Fruit fly (Drosophila melanogaster): ENCODE data around the gene CG17681.

CG17681 gene

DNA sequence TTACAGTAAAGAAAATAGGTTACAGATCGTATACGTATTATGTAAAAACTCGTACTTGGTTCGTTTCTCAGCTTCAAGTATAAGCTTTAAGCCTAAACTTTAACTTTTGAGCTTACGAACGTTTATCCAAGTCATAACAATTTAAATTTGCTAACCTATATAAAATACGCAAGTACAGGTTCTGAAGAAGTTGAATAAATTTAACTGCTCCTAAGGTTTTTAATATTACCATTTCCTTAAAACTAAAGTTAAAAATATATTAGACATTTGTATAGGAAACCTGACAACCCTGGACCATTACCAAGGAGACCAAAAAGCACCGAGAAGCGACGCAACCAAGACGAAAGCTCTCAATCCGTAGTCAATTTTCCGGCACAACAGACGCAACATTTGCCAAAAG lies 33.3 kb upstream of the CG17681 start, which contains the start of gene CG5758 (continued):
- TF ChIP-seq HHEX (GFP tag; optimal IDR thresholded peaks at IDR 0.05), result peak; percentile 21
- TF ChIP-seq Rfx (GFP tag; IDR thresholded peaks at IDR 0.05), result peak; percentile 28; the same call in 1 of the 2 replicates
- peak; percentile 12 for TF ChIP-seq Fer3 (tag; optimal IDR thresholded peaks at IDR 0.05)
- peak; percentile 40 for TF ChIP-seq PHDP (tag; optimal IDR thresholded peaks at IDR 0.05)
- peak; percentile 26 for TF ChIP-seq grau (tag; optimal IDR thresholded peaks at IDR 0.05)
- TF ChIP-seq sc (optimal IDR thresholded peaks at IDR 0.05), result no peak
- TF ChIP-seq sc (GFP tag; optimal IDR thresholded peaks at IDR 0.05), result no peak
- TF ChIP-seq otp (GFP tag; IDR thresholded peaks at IDR 0.05), result no peak

DNA sequence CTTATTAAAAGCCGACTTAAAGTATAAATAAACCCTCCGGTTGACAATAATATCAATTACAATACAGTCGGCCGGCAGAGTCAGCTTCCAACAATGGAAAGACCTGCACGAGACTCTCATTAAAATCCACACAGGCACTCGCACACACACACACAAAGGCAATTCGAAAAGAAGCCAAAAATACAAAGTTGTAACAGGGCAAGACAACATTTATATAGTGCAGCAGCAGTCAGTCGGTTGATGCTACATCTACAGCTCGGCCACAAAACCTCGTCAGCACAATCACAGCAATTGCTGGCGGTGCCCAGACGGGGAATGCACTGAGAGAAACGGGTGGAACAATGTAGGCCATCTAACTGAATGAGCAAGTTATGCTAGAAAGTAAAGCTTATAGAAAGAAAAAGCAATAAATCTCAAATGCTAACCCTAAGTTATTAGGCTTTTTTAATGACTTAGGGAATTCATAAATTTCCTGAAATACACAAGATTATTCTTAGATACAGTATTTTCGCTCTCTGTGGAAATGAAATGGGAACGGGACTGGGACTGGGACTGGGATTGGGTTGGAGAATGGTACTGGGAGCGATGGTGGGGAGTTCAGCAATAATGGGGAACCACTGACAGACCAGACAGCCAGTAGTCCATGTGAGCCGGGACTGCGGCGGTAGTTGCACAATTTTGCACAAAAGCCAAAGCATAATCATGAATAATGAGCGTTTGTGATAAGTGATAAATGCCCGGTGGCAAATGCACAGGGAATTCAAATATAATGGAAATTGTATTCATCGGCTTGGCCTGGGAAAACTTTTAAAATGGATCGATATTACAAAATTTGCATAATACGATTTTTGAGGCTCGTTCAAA lies 31.3 kb upstream of the CG17681 start:
- TF ChIP-seq unpg (GFP tag; optimal IDR thresholded peaks at IDR 0.05), result peak; percentile 53
- TF ChIP-seq CG16813 (GFP tag; IDR thresholded peaks at IDR 0.05; ENCODE audit: partially characterized antibody), result no peak
- TF ChIP-seq sens-2 (GFP tag; IDR thresholded peaks at IDR 0.05), result peak; percentile 35; the same call in 1 of the 2 replicates
- TF ChIP-seq CG10462 (GFP tag; optimal IDR thresholded peaks at IDR 0.05), result no peak
- TF ChIP-seq lov (optimal IDR thresholded peaks at IDR 0.05), result no peak
- TF ChIP-seq lov (GFP tag; IDR thresholded peaks at IDR 0.05), result no peak
- TF ChIP-seq sd (tag; optimal IDR thresholded peaks at IDR 0.05), result no peak
- no peak for TF ChIP-seq toy (GFP tag; IDR thresholded peaks at IDR 0.05)
- TF ChIP-seq vnd (GFP tag; IDR thresholded peaks at IDR 0.05; ENCODE audit: partially characterized antibody), result no peak
- TF ChIP-seq C15 (GFP tag; IDR thresholded peaks at IDR 0.05), result no peak
- peak; percentile 10 for TF ChIP-seq CG9437 (GFP tag; optimal IDR thresholded peaks at IDR 0.05)
- TF ChIP-seq CG5953 (GFP tag; IDR thresholded peaks at IDR 0.05), result no peak
- TF ChIP-seq CG11247 (GFP tag; IDR thresholded peaks at IDR 0.05), result 0 out of 2 replicates have a peak, but pooled peaks have one; percentile 28
- TF ChIP-seq caup (GFP tag; optimal IDR thresholded peaks at IDR 0.05; ENCODE audit: severe bottlenecking), result peak; percentile 22
- TF ChIP-seq odd (GFP tag; optimal IDR thresholded peaks at IDR 0.05), result no peak
- peak; percentile 14 for TF ChIP-seq Mes4 (GFP tag; optimal IDR thresholded peaks at IDR 0.05)
- no peak for TF ChIP-seq CG18619 (GFP tag; optimal IDR thresholded peaks at IDR 0.05)
- no peak for TF ChIP-seq mirr (GFP tag; optimal IDR thresholded peaks at IDR 0.05)
- no peak for TF ChIP-seq CG7928 (GFP tag; optimal IDR thresholded peaks at IDR 0.05)
- TF ChIP-seq hth (optimal IDR thresholded peaks at IDR 0.05), result no peak
- TF ChIP-seq croc (GFP tag; conservative IDR thresholded peaks at IDR 0.05), result no peak; the same call in 2 of the 3 replicates
- TF ChIP-seq Bdp1 (GFP tag; optimal IDR thresholded peaks at IDR 0.05), result no peak
- TF ChIP-seq run (tag; optimal IDR thresholded peaks at IDR 0.05), result no peak
- 0 out of 2 replicates have a peak, but pooled peaks have one; percentile 19 for TF ChIP-seq E2f2 (GFP tag; IDR thresholded peaks at IDR 0.05)
- no peak for TF ChIP-seq pita (GFP tag; optimal IDR thresholded peaks at IDR 0.05)
- peak; percentile 61 for TF ChIP-seq Antp (GFP tag; optimal IDR thresholded peaks at IDR 0.05)
- TF ChIP-seq klu (GFP tag; IDR thresholded peaks at IDR 0.05), result peak; percentile 25; the same call in 1 of the 2 replicates
- TF ChIP-seq CG6175 (GFP tag; IDR thresholded peaks at IDR 0.05), result no peak
- peak; percentile 19 for TF ChIP-seq Six4 (GFP tag; optimal IDR thresholded peaks at IDR 0.05)
- peak; percentile 28 for TF ChIP-seq Camta (GFP tag; optimal IDR thresholded peaks at IDR 0.05)
- TF ChIP-seq CG11560 (tag; IDR thresholded peaks at IDR 0.05), result 0 out of 3 replicates have a peak, but pooled peaks have one; percentile 15
- peak; percentile 59 for TF ChIP-seq Ptx1 (GFP tag; IDR thresholded peaks at IDR 0.05)
- peak; percentile 45 for TF ChIP-seq az2 (GFP tag; optimal IDR thresholded peaks at IDR 0.05)
- no peak for TF ChIP-seq gt (GFP tag; IDR thresholded peaks at IDR 0.05)
- no peak for TF ChIP-seq stwl (tag; optimal IDR thresholded peaks at IDR 0.05)
- TF ChIP-seq CG4730 (GFP tag; IDR thresholded peaks at IDR 0.05), result no peak
- TF ChIP-seq CG9727 (GFP tag; optimal IDR thresholded peaks at IDR 0.05), result peak; percentile 35
- no peak for TF ChIP-seq kni (GFP tag; optimal IDR thresholded peaks at IDR 0.05)
- no peak for TF ChIP-seq CG15514 (GFP tag; optimal IDR thresholded peaks at IDR 0.05)
- no peak for TF ChIP-seq CG16779 (GFP tag; IDR thresholded peaks at IDR 0.05)
- no peak for TF ChIP-seq CG33213 (GFP tag; optimal IDR thresholded peaks at IDR 0.05)

All from whole organism, embryonic.